Worm (Caenorhabditis elegans) whole organism, young adult: ENCODE measurements around the gene T02C5.1.

Source experiments
- F33H1.4 ChIP-seq: fragments of 200-800 bp; sonication (Bioruptor generic); IDR thresholded peaks from 2 replicates; pipeline ENCODE4 v1.3.6; 2022; ENCODE audit warnings: missing genetic modification reagents, missing genetic modification characterization, missing compliant biosample characterization
- F39B2.1 ChIP-seq: fragments of 200-800 bp; sonication (Bioruptor generic); IDR thresholded peaks from 2 replicates; pipeline ENCODE4 v1.3.6; 2022; ENCODE audit warnings: missing genetic modification reagents, missing genetic modification characterization, missing compliant biosample characterization
- bed-2 ChIP-seq: fragments of 200-800 bp; sonication (Bioruptor generic); IDR thresholded peaks from 2 replicates; pipeline ENCODE4 v1.3.6; 2022; ENCODE audit warnings: missing genetic modification reagents, missing genetic modification characterization, missing compliant biosample characterization
- ccch-3 ChIP-seq: fragments of 200-800 bp; sonication (Bioruptor generic); optimal IDR thresholded peaks from 2 replicates; lab custom pipeline; 2018; ENCODE audit warnings: mild to moderate bottlenecking, missing genetic modification characterization, missing compliant biosample characterization
- ceh-100 ChIP-seq: fragments of 200-800 bp; sonication (Bioruptor generic); IDR thresholded peaks from 2 replicates; pipeline ENCODE4 v1.3.6; 2022; ENCODE audit warnings: missing genetic modification reagents, missing genetic modification characterization, missing compliant biosample characterization
- dox-1 ChIP-seq: fragments of 200-800 bp; sonication (Bioruptor generic); IDR thresholded peaks from 2 replicates; pipeline ENCODE4 v1.3.6; 2022; ENCODE audit warnings: missing genetic modification reagents, missing genetic modification characterization, missing compliant biosample characterization
- fkh-3 ChIP-seq: sonication (generic microtip); optimal IDR thresholded peaks from 2 replicates; lab custom pipeline; 2016; ENCODE audit warnings: mild to moderate bottlenecking, missing genetic modification characterization, missing compliant biosample characterization
- him-1 ChIP-seq: sonication (generic microtip); optimal IDR thresholded peaks from 2 replicates; lab custom pipeline; 2016; ENCODE audit warnings: missing genotype, missing genetic modification reagents, missing genetic modification characterization, missing compliant biosample characterization
- lag-1 ChIP-seq: fragments of 200-800 bp; sonication (Bioruptor generic); IDR thresholded peaks from 2 replicates; pipeline ENCODE4 v1.3.6; 2022; ENCODE audit warnings: missing genetic modification reagents, missing genetic modification characterization, missing compliant biosample characterization
- lin-35 ChIP-seq, 3 experiments: fragments of 150-350 bp in 2 of 3; sonication (generic microtip) in 1 of 3; optimal IDR thresholded peaks; 2 replicates each; lab custom pipeline; 2014 to 2018; ENCODE audit warnings: missing biosample characterization in 3 of 3, missing genetic modification characterization in 3 of 3, missing genetic modification reagents in 3 of 3
- unc-62 ChIP-seq: fragments of 150-350 bp; optimal IDR thresholded peaks from 2 replicates; lab custom pipeline; 2014; ENCODE audit warnings: missing biosample characterization, missing genetic modification reagents, missing genetic modification characterization
- ztf-25 ChIP-seq: fragments of 200-800 bp; sonication (Bioruptor generic); IDR thresholded peaks from 2 replicates; pipeline ENCODE4 v1.3.6; 2022; ENCODE audit warnings: missing genetic modification reagents, missing genetic modification characterization, missing compliant biosample characterization
- ztf-6 ChIP-seq: fragments of 200-800 bp; sonication (Bioruptor generic); IDR thresholded peaks from 2 replicates; pipeline ENCODE4 v1.3.6; 2022; ENCODE audit warnings: missing genetic modification reagents, missing genetic modification characterization, missing compliant biosample characterization

DNA sequence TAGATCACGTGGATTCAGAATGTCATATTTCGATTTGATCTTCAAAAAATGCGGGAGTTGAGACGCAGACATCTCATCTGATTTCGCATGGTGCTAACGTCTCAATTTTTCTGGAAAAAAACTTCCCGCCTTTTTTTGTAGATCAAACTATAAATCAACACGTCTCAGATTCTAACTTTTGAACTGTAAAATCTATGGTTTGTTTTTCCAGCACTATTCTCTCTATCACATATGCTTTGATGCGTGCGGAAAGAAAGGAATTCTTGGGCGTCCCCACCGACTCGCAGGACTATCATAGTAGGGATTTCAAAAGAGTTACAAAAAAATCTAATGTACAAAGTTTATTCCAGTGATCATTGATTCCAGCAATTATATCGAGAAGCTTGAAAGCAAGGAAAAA, 2.9 kb downstream of the T02C5.1 start:
- TF ChIP-seq lin-35 (GFP tag; optimal IDR thresholded peaks at IDR 0.05; lab: Kevin White, UChicago) (no peak), fkh-3 (no peak), ceh-100 (GFP tag; lab: Robert Waterston, UW) (no peak), him-1 (no peak), dox-1 (GFP tag; lab: Robert Waterston, UW) (no peak), ztf-25 (GFP tag; lab: Robert Waterston, UW) (no peak), ztf-6 (no peak), ccch-3 (no peak), F39B2.1 (GFP tag; lab: Robert Waterston, UW) (no peak), unc-62 (GFP tag; lab: Kevin White, UChicago) (no peak), lag-1 (GFP tag; lab: Robert Waterston, UW) (no peak), bed-2 (GFP tag; lab: Robert Waterston, UW) (no peak), F33H1.4 (GFP tag; lab: Robert Waterston, UW) (no peak)
